Fruit fly (Drosophila melanogaster): Measurements from ENCODE around the gene mrn.

mrn gene

DNA sequence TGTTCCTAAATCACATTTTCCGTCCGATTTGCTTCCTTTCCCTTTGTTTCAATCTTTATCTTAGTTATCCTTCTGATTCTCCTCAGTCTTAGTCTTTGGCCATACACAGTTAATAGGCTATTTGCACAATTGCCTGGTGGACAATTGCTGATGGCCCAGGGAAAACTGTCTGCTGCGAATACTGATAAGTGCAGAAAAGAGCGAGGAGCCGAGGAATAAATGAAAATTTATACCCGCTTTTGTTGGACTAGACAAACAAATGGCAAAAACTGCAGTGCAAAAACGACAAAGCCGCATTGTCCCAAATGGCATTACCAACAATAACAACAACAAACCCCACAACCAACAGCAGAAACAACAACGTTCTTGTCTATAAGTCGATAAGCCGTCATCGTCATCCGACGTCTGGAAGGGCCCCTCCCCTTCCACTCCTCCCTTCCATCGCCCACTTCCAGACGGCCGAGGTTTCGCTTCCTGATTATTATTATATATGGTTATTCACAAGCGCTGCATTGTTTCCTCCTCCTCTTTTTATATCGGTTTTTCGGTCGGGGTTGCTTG is 13.8 kb upstream of the mrn start:
- TF ChIP-seq br (GFP tag; optimal IDR thresholded peaks at IDR 0.05), result peak; percentile 27
- no peak for TF ChIP-seq woc (GFP tag; optimal IDR thresholded peaks at IDR 0.05)
- TF ChIP-seq rgr (GFP tag; optimal IDR thresholded peaks at IDR 0.05), result no peak
- no peak for TF ChIP-seq Abd-B (GFP tag; optimal IDR thresholded peaks at IDR 0.05)
- TF ChIP-seq Rel (GFP tag; optimal IDR thresholded peaks at IDR 0.05), result no peak
- peak; percentile 17 for TF ChIP-seq Rel (tag; optimal IDR thresholded peaks at IDR 0.05)

DNA sequence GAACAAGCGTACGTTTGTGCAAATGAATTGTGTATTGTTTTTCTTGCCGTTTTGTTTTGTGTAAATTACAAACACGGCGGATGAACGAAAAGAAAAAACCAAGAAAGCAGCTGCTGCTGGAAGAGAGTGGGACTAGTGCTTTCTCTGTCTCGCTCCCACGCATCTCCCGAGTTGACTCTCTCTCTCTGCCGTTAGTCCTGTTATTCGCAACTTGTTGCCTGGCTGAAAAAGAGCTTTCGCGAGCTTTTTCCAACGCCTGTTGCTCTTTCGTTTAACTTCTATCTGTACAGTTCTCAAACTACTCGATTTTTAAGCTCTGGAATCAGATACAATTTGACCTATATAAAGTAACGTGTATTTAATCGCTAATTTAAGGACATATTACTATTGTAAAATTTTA is 13.1 kb upstream of the mrn start:
- TF ChIP-seq GATAd (GFP tag; optimal IDR thresholded peaks at IDR 0.05) (no peak), Rel (GFP tag; optimal IDR thresholded peaks at IDR 0.05) (no peak), Rel (tag; optimal IDR thresholded peaks at IDR 0.05) (no peak), psq (GFP tag; optimal IDR thresholded peaks at IDR 0.05) (no peak), Vsx2 (GFP tag; optimal IDR thresholded peaks at IDR 0.05; ENCODE audit: partially characterized antibody) (no peak), dmrt93B (GFP tag; optimal IDR thresholded peaks at IDR 0.05) (no peak), dl (GFP tag; optimal IDR thresholded peaks at IDR 0.05; ENCODE audit: insufficient read depth in 1 of 2, partially characterized antibody in 2 of 2) (no peak), CrebA (GFP tag; optimal IDR thresholded peaks at IDR 0.05; ENCODE audit: borderline replicate concordance) (no peak), Sp1 (GFP tag; optimal IDR thresholded peaks at IDR 0.05) (no peak), N (GFP tag; optimal IDR thresholded peaks at IDR 0.05) (no peak), Hnf4 (GFP tag; optimal IDR thresholded peaks at IDR 0.05) (no peak), Dfd (GFP tag; optimal IDR thresholded peaks at IDR 0.05) (no peak), Mio (GFP tag; optimal IDR thresholded peaks at IDR 0.05) (no peak), lola (GFP tag; optimal IDR thresholded peaks at IDR 0.05) (no peak)

DNA sequence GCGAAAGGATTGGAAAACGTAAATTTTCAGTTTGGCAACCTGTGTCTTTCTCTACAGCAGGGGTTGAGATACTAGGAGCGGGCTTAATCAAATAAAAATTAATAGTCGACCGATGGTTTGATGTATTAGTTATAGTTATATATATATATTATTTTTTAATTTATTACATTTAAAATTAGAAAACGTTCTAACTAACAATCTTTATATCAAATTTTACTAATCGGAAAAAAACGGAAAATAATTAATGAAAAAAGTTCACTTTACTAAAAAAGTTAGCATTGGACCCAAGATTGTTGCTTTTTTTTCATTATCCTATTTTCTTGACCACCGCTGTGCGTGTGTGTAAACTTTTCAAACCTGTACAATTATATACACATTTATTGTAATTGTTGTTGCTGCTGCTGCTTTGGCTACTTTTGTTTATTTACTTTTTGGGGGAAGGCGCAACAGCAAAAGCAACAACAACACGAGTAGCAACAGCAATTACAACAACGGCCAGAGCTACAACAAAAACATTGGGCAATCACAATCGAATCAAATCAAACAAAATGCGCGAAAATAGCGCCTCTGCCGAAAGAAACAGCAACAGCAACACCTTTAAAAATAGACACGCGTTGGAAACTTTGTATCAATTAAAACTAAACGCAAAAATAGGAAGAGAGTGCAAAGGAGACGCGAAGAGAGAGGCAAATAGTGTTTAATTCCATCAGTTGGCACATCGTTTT is 12.4 kb upstream of the mrn start:
- TF ChIP-seq OdsH (GFP tag; optimal IDR thresholded peaks at IDR 0.05) (no peak), HLH106 (tag; optimal IDR thresholded peaks at IDR 0.05) (peak; percentile 19)

DNA sequence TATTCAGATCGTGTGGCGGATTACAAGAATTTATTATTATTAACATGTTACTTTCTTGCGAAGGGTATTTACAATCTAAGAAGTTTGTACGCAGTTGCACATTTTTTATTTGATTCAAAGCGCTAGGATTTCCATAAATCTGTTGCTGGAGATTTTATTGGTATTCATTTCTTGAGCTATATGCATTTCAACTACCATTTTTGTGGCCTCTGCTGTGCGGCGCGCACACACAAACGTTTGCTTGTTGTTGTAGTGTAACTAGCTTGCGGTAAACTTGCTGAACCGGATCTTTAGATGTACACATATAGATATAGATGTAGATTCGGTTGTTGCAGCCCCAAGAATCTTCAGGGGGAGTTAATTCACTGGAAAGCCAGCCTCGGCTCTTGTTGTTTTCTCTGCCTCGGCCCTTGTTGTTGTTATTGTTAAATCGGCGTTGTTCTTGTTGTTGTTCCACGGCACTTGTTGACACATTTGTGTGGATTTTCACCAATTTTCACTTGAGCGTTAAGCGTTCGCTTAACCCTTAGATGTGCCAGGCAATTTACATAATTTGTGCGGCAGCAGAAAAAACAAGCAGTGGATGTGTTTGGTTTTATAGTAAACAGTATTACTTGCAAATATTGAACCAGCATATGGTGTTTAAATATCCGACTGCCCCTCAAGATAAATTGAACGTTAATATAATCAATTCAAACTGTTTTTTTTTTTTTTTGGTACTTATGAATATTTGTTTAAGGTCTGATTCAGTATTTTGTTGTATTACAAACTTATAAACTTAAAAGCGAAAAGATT is 10.7 kb upstream of the mrn start:
- TF ChIP-seq Vsx2 (GFP tag; optimal IDR thresholded peaks at IDR 0.05; ENCODE audit: partially characterized antibody) (no peak), Rel (GFP tag; optimal IDR thresholded peaks at IDR 0.05) (no peak), Rel (tag; optimal IDR thresholded peaks at IDR 0.05) (no peak), N (GFP tag; optimal IDR thresholded peaks at IDR 0.05) (no peak), Dfd (GFP tag; optimal IDR thresholded peaks at IDR 0.05) (no peak), sage (GFP tag; optimal IDR thresholded peaks at IDR 0.05) (no peak), lola (GFP tag; optimal IDR thresholded peaks at IDR 0.05) (no peak), Sp1 (GFP tag; optimal IDR thresholded peaks at IDR 0.05) (no peak), Hr78 (GFP tag; optimal IDR thresholded peaks at IDR 0.05) (no peak), Dif (GFP tag; optimal IDR thresholded peaks at IDR 0.05; ENCODE audit: partially characterized antibody) (no peak), dmrt93B (GFP tag; optimal IDR thresholded peaks at IDR 0.05) (no peak), rgr (GFP tag; optimal IDR thresholded peaks at IDR 0.05) (no peak), Hr83 (GFP tag; optimal IDR thresholded peaks at IDR 0.05; ENCODE audit: poor library complexity, severe bottlenecking) (no peak), h (GFP tag; optimal IDR thresholded peaks at IDR 0.05) (no peak), br (GFP tag; optimal IDR thresholded peaks at IDR 0.05) (no peak), HLH106 (tag; optimal IDR thresholded peaks at IDR 0.05) (no peak), sv (GFP tag; optimal IDR thresholded peaks at IDR 0.05) (no peak), CG32264 (GFP tag; optimal IDR thresholded peaks at IDR 0.05) (no peak), GATAd (GFP tag; optimal IDR thresholded peaks at IDR 0.05) (no peak), foxo (GFP tag; optimal IDR thresholded peaks at IDR 0.05) (no peak)

DNA sequence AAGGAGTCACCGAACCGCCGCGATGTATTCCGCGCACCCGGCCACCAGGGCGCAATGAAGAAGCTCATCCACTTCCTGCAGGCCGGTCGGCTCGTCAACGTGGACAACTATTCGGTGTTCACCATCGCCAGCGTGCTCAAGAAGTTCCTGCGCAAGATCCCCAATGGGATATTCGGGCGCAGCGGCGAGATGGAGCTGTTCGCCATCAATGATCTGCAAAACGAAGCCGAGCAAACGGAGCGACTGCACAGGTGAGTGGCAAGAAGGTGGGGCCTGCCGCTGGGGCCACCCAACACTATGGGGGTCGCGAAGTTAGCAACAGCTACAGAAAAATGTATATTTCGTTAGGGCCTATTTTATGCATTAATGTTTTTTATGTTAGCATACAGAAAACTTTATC is 9.4 kb upstream of the mrn start:
- TF ChIP-seq woc (GFP tag; optimal IDR thresholded peaks at IDR 0.05) (no peak), psq (GFP tag; optimal IDR thresholded peaks at IDR 0.05) (no peak), tai (GFP tag; optimal IDR thresholded peaks at IDR 0.05) (no peak), Sp1 (GFP tag; optimal IDR thresholded peaks at IDR 0.05) (no peak), CG9705 (GFP tag; optimal IDR thresholded peaks at IDR 0.05) (no peak), dsf (GFP tag; optimal IDR thresholded peaks at IDR 0.05; ENCODE audit: borderline replicate concordance) (no peak), HLH106 (tag; optimal IDR thresholded peaks at IDR 0.05) (no peak), sage (GFP tag; optimal IDR thresholded peaks at IDR 0.05) (no peak), lola (GFP tag; optimal IDR thresholded peaks at IDR 0.05) (no peak), CG32264 (GFP tag; optimal IDR thresholded peaks at IDR 0.05) (no peak), Abd-B (GFP tag; optimal IDR thresholded peaks at IDR 0.05) (no peak), dmrt93B (GFP tag; optimal IDR thresholded peaks at IDR 0.05) (no peak)

All from whole organism, wandering third instar larva.